Worm (Caenorhabditis elegans) whole organism, young adult: ENCODE data around the gene C01G5.9.
A peak's percentile ranks its signal among the peaks of the same experiment; 100 is the strongest.

ENCODE experiments used
- B0035.1 ChIP-seq: sonication (generic microtip); optimal IDR thresholded peaks from 2 replicates; lab custom pipeline; 2016; ENCODE audit warnings: missing genetic modification characterization, mild to moderate bottlenecking, missing compliant biosample characterization, missing genotype, missing genetic modification reagents
- C06A6.2 ChIP-seq: fragments of 200-800 bp; sonication (Bioruptor generic); conservative IDR thresholded peaks from 2 replicates; pipeline ENCODE4 v1.3.6; 2022; ENCODE audit warnings: missing genetic modification characterization, missing compliant biosample characterization
- F23B12.7 ChIP-seq: sonication (generic microtip); optimal IDR thresholded peaks from 2 replicates; lab custom pipeline; 2017; ENCODE audit warnings: missing genetic modification characterization, mild to moderate bottlenecking, missing compliant biosample characterization, antibody characterized with exemption, moderate library complexity; ENCODE audit not compliant: insufficient read depth
- F33H1.4 ChIP-seq: fragments of 200-800 bp; sonication (Bioruptor generic); IDR thresholded peaks from 2 replicates; pipeline ENCODE4 v1.3.6; 2022; ENCODE audit warnings: missing genetic modification reagents, missing genetic modification characterization, missing compliant biosample characterization
- F37B4.10 ChIP-seq: fragments of 200-800 bp; sonication (Bioruptor generic); IDR thresholded peaks from 2 replicates; pipeline ENCODE4 v1.3.6; 2022; ENCODE audit warnings: missing genetic modification characterization, missing compliant biosample characterization
- F52B5.7 ChIP-seq: sonication (generic microtip); optimal IDR thresholded peaks from 2 replicates; lab custom pipeline; 2016; ENCODE audit warnings: mild to moderate bottlenecking, missing genetic modification characterization, missing compliant biosample characterization
- K11D2.4 ChIP-seq: fragments of 200-800 bp; sonication (Bioruptor generic); IDR thresholded peaks from 2 replicates; pipeline ENCODE4 v1.3.6; 2022; ENCODE audit warnings: missing genetic modification reagents, missing genetic modification characterization, missing compliant biosample characterization
- Y53F4B.3 ChIP-seq: fragments of 200-800 bp; sonication (Bioruptor generic); IDR thresholded peaks from 2 replicates; pipeline ENCODE4 v1.3.6; 2022; ENCODE audit warnings: missing genetic modification reagents, missing genetic modification characterization, missing compliant biosample characterization
- Y53G8AR.9 ChIP-seq: fragments of 200-800 bp; sonication (Bioruptor generic); conservative IDR thresholded peaks from 2 replicates; pipeline ENCODE4 v1.3.6; 2022; ENCODE audit warnings: missing genetic modification reagents, missing genetic modification characterization, missing compliant biosample characterization
- attf-3 ChIP-seq: fragments of 200-800 bp; sonication (Bioruptor generic); conservative IDR thresholded peaks from 2 replicates; pipeline ENCODE4 v1.3.6; 2022; ENCODE audit warnings: missing genetic modification reagents, missing genetic modification characterization, missing compliant biosample characterization
- attf-5 ChIP-seq: fragments of 200-800 bp; sonication (Bioruptor generic); optimal IDR thresholded peaks from 2 replicates; lab custom pipeline; 2018; ENCODE audit warnings: mild to moderate bottlenecking, missing genetic modification characterization, missing compliant biosample characterization
- bed-1 ChIP-seq: fragments of 200-800 bp; sonication (Bioruptor generic); IDR thresholded peaks from 2 replicates; pipeline ENCODE4 v1.3.6; 2022; ENCODE audit warnings: missing genetic modification reagents, missing genetic modification characterization, missing compliant biosample characterization
- cebp-2 ChIP-seq: fragments of 200-800 bp; sonication (Bioruptor generic); IDR thresholded peaks from 2 replicates; pipeline ENCODE4 v1.3.6; 2022; ENCODE audit warnings: missing genetic modification characterization, missing compliant biosample characterization
- ceh-100 ChIP-seq: fragments of 200-800 bp; sonication (Bioruptor generic); IDR thresholded peaks from 2 replicates; pipeline ENCODE4 v1.3.6; 2022; ENCODE audit warnings: missing genetic modification reagents, missing genetic modification characterization, missing compliant biosample characterization
- ceh-58 ChIP-seq: fragments of 200-800 bp; sonication (Bioruptor generic); IDR thresholded peaks from 2 replicates; pipeline ENCODE4 v1.3.6; 2022; ENCODE audit warnings: missing genetic modification characterization, missing compliant biosample characterization
- ceh-79 ChIP-seq: sonication (generic microtip); optimal IDR thresholded peaks from 2 replicates; lab custom pipeline; 2017; ENCODE audit warnings: mild to moderate bottlenecking, missing genetic modification characterization, missing compliant biosample characterization
- chd-7 ChIP-seq: sonication (generic microtip); optimal IDR thresholded peaks from 2 replicates; lab custom pipeline; 2016; ENCODE audit warnings: mild to moderate bottlenecking, missing genetic modification characterization, moderate library complexity, missing compliant biosample characterization
- egl-18 ChIP-seq: fragments of 200-800 bp; sonication (Bioruptor generic); IDR thresholded peaks from 2 replicates; pipeline ENCODE4 v1.3.6; 2022; ENCODE audit warnings: missing genetic modification reagents, missing genetic modification characterization, missing compliant biosample characterization
- fkh-3 ChIP-seq: sonication (generic microtip); optimal IDR thresholded peaks from 2 replicates; lab custom pipeline; 2016; ENCODE audit warnings: mild to moderate bottlenecking, missing genetic modification characterization, missing compliant biosample characterization
- gei-17 ChIP-seq: fragments of 200-800 bp; sonication (Bioruptor generic); optimal IDR thresholded peaks from 2 replicates; lab custom pipeline; 2018; ENCODE audit warnings: mild to moderate bottlenecking, missing genetic modification characterization, missing compliant biosample characterization
- hmg-1.2 ChIP-seq: fragments of 200-800 bp; sonication (Bioruptor generic); IDR thresholded peaks from 2 replicates; pipeline ENCODE4 v1.3.6; 2022; ENCODE audit warnings: missing genetic modification reagents, missing genetic modification characterization, missing compliant biosample characterization
- hsf-1 ChIP-seq: fragments of 200-800 bp; sonication (Bioruptor generic); IDR thresholded peaks from 2 replicates; pipeline ENCODE4 v1.3.6; 2022; ENCODE audit warnings: missing genetic modification reagents, missing genetic modification characterization, missing compliant biosample characterization
- lag-1 ChIP-seq: fragments of 200-800 bp; sonication (Bioruptor generic); IDR thresholded peaks from 2 replicates; pipeline ENCODE4 v1.3.6; 2022; ENCODE audit warnings: missing genetic modification reagents, missing genetic modification characterization, missing compliant biosample characterization
- lin-35 ChIP-seq, 3 experiments: fragments of 150-350 bp in 2 of 3; sonication (generic microtip) in 1 of 3; optimal IDR thresholded peaks; 2 replicates each; lab custom pipeline; 2014 to 2018; ENCODE audit warnings: missing biosample characterization in 3 of 3, missing genetic modification characterization in 3 of 3, missing genetic modification reagents in 3 of 3
- lin-54 ChIP-seq: fragments of 200-800 bp; sonication (Bioruptor generic); optimal IDR thresholded peaks from 2 replicates; lab custom pipeline; 2018; ENCODE audit warnings: mild to moderate bottlenecking, missing genetic modification characterization, missing compliant biosample characterization
- mxl-1 ChIP-seq: sonication (generic microtip); optimal IDR thresholded peaks from 2 replicates; lab custom pipeline; 2016; ENCODE audit warnings: missing genetic modification characterization, missing compliant biosample characterization
- nfya-2 ChIP-seq: fragments of 200-800 bp; sonication (Bioruptor generic); IDR thresholded peaks from 2 replicates; pipeline ENCODE4 v1.3.6; 2022; ENCODE audit warnings: missing genetic modification reagents, missing genetic modification characterization, missing compliant biosample characterization
- rcor-1 ChIP-seq: fragments of 200-800 bp; sonication (Bioruptor generic); IDR thresholded peaks from 2 replicates; pipeline ENCODE4 v1.3.6; 2022; ENCODE audit warnings: missing genetic modification reagents, missing genetic modification characterization, missing compliant biosample characterization
- snpc-1.3 ChIP-seq: sonication (generic microtip); optimal IDR thresholded peaks from 2 replicates; lab custom pipeline; 2017; ENCODE audit warnings: missing genetic modification characterization, mild to moderate bottlenecking, missing compliant biosample characterization, antibody characterized with exemption, moderate library complexity, missing genotype, missing genetic modification reagents; ENCODE audit not compliant: insufficient read depth
- snpc-4 ChIP-seq, 5 experiments: fragments of 150-350 bp in 1 of 5; sonication (generic microtip) in 4 of 5; optimal IDR thresholded peaks; 2 replicates each; lab custom pipeline; 2014 to 2018; ENCODE audit warnings: missing genetic modification characterization in 5 of 5, missing biosample characterization in 3 of 5, antibody characterized with exemption in 2 of 5, mild to moderate bottlenecking in 2 of 5, missing compliant biosample characterization in 2 of 5, missing genotype in 2 of 5, moderate library complexity in 2 of 5, missing genetic modification reagents in 1 of 5
- somi-1 ChIP-seq: fragments of 200-800 bp; sonication (Bioruptor generic); optimal IDR thresholded peaks from 2 replicates; lab custom pipeline; 2018; ENCODE audit warnings: mild to moderate bottlenecking, missing genetic modification characterization, missing compliant biosample characterization
- unc-130 ChIP-seq: sonication (generic microtip); optimal IDR thresholded peaks from 2 replicates; lab custom pipeline; 2016; ENCODE audit warnings: missing genetic modification reagents, missing genetic modification characterization, missing compliant biosample characterization
- zfh-2 ChIP-seq: fragments of 200-800 bp; sonication (Bioruptor generic); conservative IDR thresholded peaks from 2 replicates; pipeline ENCODE4 v1.3.6; 2022; ENCODE audit warnings: missing genetic modification reagents, missing genetic modification characterization, missing compliant biosample characterization
- ztf-18 ChIP-seq: sonication (generic microtip); optimal IDR thresholded peaks from 2 replicates; lab custom pipeline; 2016; ENCODE audit warnings: missing genotype, mild to moderate bottlenecking, missing genetic modification characterization, missing compliant biosample characterization
- ztf-25 ChIP-seq: fragments of 200-800 bp; sonication (Bioruptor generic); IDR thresholded peaks from 2 replicates; pipeline ENCODE4 v1.3.6; 2022; ENCODE audit warnings: missing genetic modification reagents, missing genetic modification characterization, missing compliant biosample characterization
- ztf-6 ChIP-seq: fragments of 200-800 bp; sonication (Bioruptor generic); IDR thresholded peaks from 2 replicates; pipeline ENCODE4 v1.3.6; 2022; ENCODE audit warnings: missing genetic modification reagents, missing genetic modification characterization, missing compliant biosample characterization

C01G5.9 gene

ce11 chrIV:6519593-6519992 lies at the start of gene C01G5.9:
Gene C01G5.9 (plus strand): TSS chrIV:6519893.
- no peak for TF ChIP-seq lin-54
- no peak for TF ChIP-seq K11D2.4 (GFP tag; lab: Robert Waterston, UW)
- TF ChIP-seq bed-1 (GFP tag; lab: Robert Waterston, UW), result no peak
- TF ChIP-seq Y53F4B.3 (GFP tag; lab: Robert Waterston, UW), result no peak
- TF ChIP-seq hsf-1 (GFP tag; lab: Robert Waterston, UW), result no peak
- TF ChIP-seq F52B5.7 (tag; lab: Kevin White, UChicago), result no peak
- TF ChIP-seq cebp-2 (GFP tag; lab: Robert Waterston, UW), result no peak
- no peak for TF ChIP-seq attf-3 (GFP tag; lab: Robert Waterston, UW)
- TF ChIP-seq mxl-1 (tag; lab: Kevin White, UChicago), result no peak
- TF ChIP-seq attf-5 (GFP tag; lab: Kevin White, UChicago), result no peak
- no peak for TF ChIP-seq ceh-79
- no peak for TF ChIP-seq nfya-2 (GFP tag; lab: Robert Waterston, UW)
- TF ChIP-seq chd-7 (tag; lab: Kevin White, UChicago), result no peak
- no peak for TF ChIP-seq lin-35 (GFP tag; optimal IDR thresholded peaks at IDR 0.05; lab: Kevin White, UChicago)
- no peak for TF ChIP-seq ceh-100 (GFP tag; lab: Robert Waterston, UW)
- no peak for TF ChIP-seq ztf-25
- TF ChIP-seq ceh-58 (GFP tag; lab: Robert Waterston, UW), result no peak
- TF ChIP-seq lag-1 (GFP tag; lab: Robert Waterston, UW), result no peak

DNA sequence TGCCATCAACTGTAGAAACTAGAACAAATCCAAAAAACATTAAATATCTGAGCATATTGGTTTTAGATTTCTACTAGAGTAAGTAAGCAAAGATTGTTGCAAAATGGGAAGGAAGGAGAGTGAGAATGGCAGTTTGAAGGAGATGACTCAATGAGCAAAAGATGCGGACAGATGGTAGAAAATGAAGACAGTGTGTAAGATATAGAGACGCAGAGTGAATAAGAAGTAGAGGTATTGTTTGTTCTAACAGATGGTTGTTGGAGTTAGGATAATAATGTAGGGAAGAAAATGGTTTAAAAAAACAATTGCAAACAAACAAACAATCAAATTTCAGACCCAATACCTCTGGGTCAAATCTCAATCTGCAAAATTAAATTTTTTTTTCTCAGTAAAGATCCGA lies 48.5 kb upstream of the C01G5.9 start, which contains the start of gene tmed-13:
tmed-13 (minus strand) TSS at position 169 of the 400 bp plus-strand sequence.
- TF ChIP-seq hmg-1.2 (GFP tag; lab: Robert Waterston, UW), result peak; percentile 51; the same call in 1 of the 2 replicates
- no peak for TF ChIP-seq somi-1 (GFP tag; lab: Kevin White, UChicago)
- TF ChIP-seq, all 124 proteins: peak for 1

DNA sequence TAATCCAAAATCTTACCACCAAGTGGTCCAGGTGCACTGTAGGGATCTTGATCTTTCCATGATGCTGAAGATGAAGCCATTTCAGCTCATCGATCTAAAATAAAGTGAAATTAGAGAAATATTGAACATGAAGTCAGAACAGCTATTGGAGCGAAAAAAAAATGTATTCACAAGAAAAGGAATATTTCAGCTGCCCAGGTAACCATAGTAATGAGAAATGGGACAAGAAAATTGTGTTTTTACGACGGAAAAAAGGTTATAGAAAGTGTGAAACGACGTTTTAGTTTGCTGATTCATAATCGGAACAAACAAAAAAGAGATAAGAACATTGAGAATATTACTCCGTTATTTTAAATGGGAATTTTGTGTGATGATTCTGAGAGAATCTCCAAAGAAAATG lies 46.6 kb upstream of the C01G5.9 start, which contains the start of gene Y73B6BL.27:
Y73B6BL.27 (minus strand) TSS at position 101 of the 400 bp plus-strand sequence.
- TF ChIP-seq gei-17 (GFP tag; lab: Kevin White, UChicago), result no peak
- no peak for TF ChIP-seq C06A6.2 (GFP tag; lab: Robert Waterston, UW)
- no peak for TF ChIP-seq ztf-6 (GFP tag; lab: Robert Waterston, UW)
- TF ChIP-seq rcor-1 (GFP tag; lab: Robert Waterston, UW), result no peak
- TF ChIP-seq F37B4.10 (GFP tag; lab: Robert Waterston, UW), result no peak
- TF ChIP-seq fkh-3, result no peak
- no peak for TF ChIP-seq lag-1 (GFP tag; lab: Robert Waterston, UW)
- no peak for TF ChIP-seq unc-130 (GFP tag; lab: Kevin White, UChicago)
- no peak for TF ChIP-seq snpc-1.3 (tag; lab: Kevin White, UChicago)
- no peak for TF ChIP-seq ztf-18 (tag; lab: Kevin White, UChicago)
- no peak for TF ChIP-seq somi-1 (GFP tag; lab: Kevin White, UChicago)
- no peak for TF ChIP-seq F33H1.4
- no peak for TF ChIP-seq F23B12.7
- TF ChIP-seq snpc-4 (GFP tag; optimal IDR thresholded peaks at IDR 0.05; lab: Kevin White, UChicago), result no peak
- no peak for TF ChIP-seq snpc-4 (tag; optimal IDR thresholded peaks at IDR 0.05; lab: Kevin White, UChicago)
- TF ChIP-seq egl-18, result no peak
- no peak for TF ChIP-seq K11D2.4 (GFP tag; lab: Robert Waterston, UW)
- no peak for TF ChIP-seq zfh-2 (GFP tag; lab: Robert Waterston, UW)
- no peak for TF ChIP-seq B0035.1 (tag; lab: Kevin White, UChicago)
- no peak for TF ChIP-seq Y53G8AR.9 (GFP tag; lab: Robert Waterston, UW)
